Fruit fly (Drosophila melanogaster): ENCODE results near the gene fuss.

DNA sequence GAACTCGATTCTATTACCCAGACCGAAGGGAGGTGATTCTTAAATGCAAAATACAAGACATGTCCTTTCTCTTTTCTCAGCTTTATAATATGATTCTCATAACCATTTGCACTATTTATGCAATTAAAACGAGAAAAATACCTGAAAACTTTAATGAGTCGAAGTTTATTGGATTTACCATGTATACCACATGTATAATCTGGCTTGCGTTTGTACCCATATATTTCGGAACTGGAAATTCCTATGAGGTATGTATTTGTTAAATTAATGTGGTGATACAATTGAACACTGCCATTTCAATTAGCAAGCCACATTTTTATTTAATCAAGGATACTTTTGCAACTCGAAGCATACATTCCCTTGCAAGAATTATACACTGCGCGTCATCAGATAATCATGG lies 33.9 kb downstream of the fuss start:
- no peak for TF ChIP-seq sima (GFP tag; optimal IDR thresholded peaks at IDR 0.05)
- TF ChIP-seq CG32772 (GFP tag; IDR thresholded peaks at IDR 0.05): no peak
- no peak for TF ChIP-seq Tbp (GFP tag; optimal IDR thresholded peaks at IDR 0.05)
- no peak for TF ChIP-seq D19A (tag; optimal IDR thresholded peaks at IDR 0.05)
- no peak for TF ChIP-seq BtbVII (GFP tag; optimal IDR thresholded peaks at IDR 0.05)
- TF ChIP-seq Atf3 (GFP tag; optimal IDR thresholded peaks at IDR 0.05): no peak
- no peak for TF ChIP-seq danr (GFP tag; IDR thresholded peaks at IDR 0.05)
- no peak for TF ChIP-seq B-H2 (GFP tag; optimal IDR thresholded peaks at IDR 0.05)
- no peak for TF ChIP-seq fd3F (GFP tag; optimal IDR thresholded peaks at IDR 0.05)
